Worm (Caenorhabditis elegans) whole organism, late embryonic: ENCODE results near the gene srp-2.

Source experiments
- hlh-30 ChIP-seq: sonication (generic microtip); optimal IDR thresholded peaks from 2 replicates; lab custom pipeline; 2017; ENCODE audit warnings: antibody characterized with exemption, missing genetic modification characterization, missing compliant biosample characterization; ENCODE audit not compliant: insufficient read depth
- pha-4 ChIP-seq: fragments of 150-350 bp; optimal IDR thresholded peaks from 2 replicates; lab custom pipeline; 2018; ENCODE audit warnings: missing biosample characterization, missing genetic modification reagents, missing genetic modification characterization

DNA sequence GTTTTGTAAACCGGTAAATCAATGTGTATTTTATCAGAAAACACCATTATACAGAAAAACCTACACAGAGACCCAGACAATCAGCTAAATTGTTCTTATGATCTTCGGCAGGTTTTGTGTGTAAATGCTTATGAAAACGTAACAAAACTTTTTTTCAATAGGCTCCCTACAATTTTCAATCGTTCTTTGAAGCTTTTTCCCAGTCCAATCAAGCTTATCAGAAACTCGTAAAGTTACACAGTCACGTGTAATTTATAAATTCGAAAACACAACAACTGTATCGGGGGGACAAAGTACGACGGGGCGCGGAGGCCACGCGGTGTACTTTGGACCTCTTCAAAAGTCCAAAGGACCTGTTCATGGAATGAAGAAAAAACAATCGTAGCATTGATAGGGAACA is 32.2 kb upstream of the srp-2 start:
- TF ChIP-seq pha-4 (tag; lab: Kevin White, UChicago) (no peak), hlh-30 (tag; lab: Kevin White, UChicago) (peak; percentile 7)
